Fruit fly (Drosophila melanogaster): ENCODE measurements around the gene lmgB.

The lmgB gene

dm6 chr2L:8490439-8490838 lies 38.0 kb downstream of the lmgB start, which contains the start of gene CG43400:
Gene CG43400, plus strand, starts transcription at chr2L:8490739.
- TF ChIP-seq CG11723 (GFP tag; optimal IDR thresholded peaks at IDR 0.05) (no peak), CG12659 (GFP tag; optimal IDR thresholded peaks at IDR 0.05) (no peak), Adf1 (GFP tag; IDR thresholded peaks at IDR 0.05) (no peak), vfl (GFP tag; optimal IDR thresholded peaks at IDR 0.05) (no peak), CG11398 (GFP tag; optimal IDR thresholded peaks at IDR 0.05) (no peak), CG8290 (GFP tag; optimal IDR thresholded peaks at IDR 0.05) (no peak), CG8290 (tag; optimal IDR thresholded peaks at IDR 0.05) (no peak), CG5245 (GFP tag; optimal IDR thresholded peaks at IDR 0.05) (no peak), bowl (GFP tag; IDR thresholded peaks at IDR 0.05) (no peak), ttk (GFP tag; IDR thresholded peaks at IDR 0.05) (no peak), CG10462 (GFP tag; optimal IDR thresholded peaks at IDR 0.05) (no peak), h (optimal IDR thresholded peaks at IDR 0.05) (no peak), MBD-R2 (GFP tag; IDR thresholded peaks at IDR 0.05) (no peak), toy (GFP tag; IDR thresholded peaks at IDR 0.05) (no peak), ssp (GFP tag; IDR thresholded peaks at IDR 0.05) (no peak), CG13894 (tag; optimal IDR thresholded peaks at IDR 0.05) (no peak)

- TF ChIP-seq Rx (GFP tag; IDR thresholded peaks at IDR 0.05) (no peak), pita (GFP tag; optimal IDR thresholded peaks at IDR 0.05) (no peak), caup (GFP tag; optimal IDR thresholded peaks at IDR 0.05; ENCODE audit: severe bottlenecking) (no peak), Neu2 (GFP tag; optimal IDR thresholded peaks at IDR 0.05; ENCODE audit: borderline replicate concordance) (no peak), Camta (GFP tag; optimal IDR thresholded peaks at IDR 0.05) (peak; percentile 19), CG33213 (GFP tag; optimal IDR thresholded peaks at IDR 0.05) (peak; percentile 41), CG14860 (GFP tag; IDR thresholded peaks at IDR 0.05; ENCODE audit: partially characterized antibody) (no peak), slbo (GFP tag; IDR thresholded peaks at IDR 0.05) (peak; percentile 60; the same call in 1 of the 2 replicates), CG1529 (GFP tag; optimal IDR thresholded peaks at IDR 0.05) (no peak), CG18764 (GFP tag; optimal IDR thresholded peaks at IDR 0.05) (no peak), fd3F (GFP tag; optimal IDR thresholded peaks at IDR 0.05) (peak; percentile 28), CG8089 (GFP tag; optimal IDR thresholded peaks at IDR 0.05) (no peak), gro (GFP tag; optimal IDR thresholded peaks at IDR 0.05) (peak; percentile 73), zen (tag; optimal IDR thresholded peaks at IDR 0.05) (peak; percentile 36), mirr (GFP tag; optimal IDR thresholded peaks at IDR 0.05) (no peak), CG15479 (GFP tag; optimal IDR thresholded peaks at IDR 0.05) (no peak), CG15601 (tag; optimal IDR thresholded peaks at IDR 0.05) (no peak), MBD-R2 (GFP tag; IDR thresholded peaks at IDR 0.05) (peak; percentile 94), H2.0 (GFP tag; IDR thresholded peaks at IDR 0.05) (no peak), sisA (GFP tag; IDR thresholded peaks at IDR 0.05) (no peak), Six4 (GFP tag; optimal IDR thresholded peaks at IDR 0.05) (no peak), CkIIα-i1 (GFP tag; IDR thresholded peaks at IDR 0.05) (no peak), Atf3 (GFP tag; optimal IDR thresholded peaks at IDR 0.05) (no peak), Doc3 (GFP tag; IDR thresholded peaks at IDR 0.05; ENCODE audit: partially characterized antibody) (no peak), CG2712 (tag; optimal IDR thresholded peaks at IDR 0.05) (no peak), jigr1 (GFP tag; IDR thresholded peaks at IDR 0.05) (no peak), CG10147 (GFP tag; optimal IDR thresholded peaks at IDR 0.05) (no peak), fru (optimal IDR thresholded peaks at IDR 0.05) (no peak), CTCF (GFP tag; optimal IDR thresholded peaks at IDR 0.05) (peak; percentile 58), Bdp1 (GFP tag; optimal IDR thresholded peaks at IDR 0.05) (peak; percentile 77), CG4404 (GFP tag; IDR thresholded peaks at IDR 0.05) (no peak), CG13624 (GFP tag; optimal IDR thresholded peaks at IDR 0.05) (peak; percentile 64), CG11456 (GFP tag; IDR thresholded peaks at IDR 0.05) (peak; percentile 47; the same call in 1 of the 3 replicates), CG12104 (GFP tag; optimal IDR thresholded peaks at IDR 0.05) (no peak), gsb-n (tag; optimal IDR thresholded peaks at IDR 0.05) (no peak), gfzf (GFP tag; optimal IDR thresholded peaks at IDR 0.05) (peak; percentile 22), CG3281 (GFP tag; optimal IDR thresholded peaks at IDR 0.05) (no peak), HLHmδ (GFP tag; optimal IDR thresholded peaks at IDR 0.05) (no peak), CG1233 (GFP tag; optimal IDR thresholded peaks at IDR 0.05) (peak; percentile 9)
These were observed 39.7 kb downstream of the lmgB start, which contains the start of gene CG13088 for dm6 chr2L:8488735-8489134. Gene CG13088, plus strand, starts transcription at chr2L:8488981.
